Fruit fly (Drosophila melanogaster) ovary, adult (tissue): Measurements from ENCODE around the gene Rbcn-3B.

Experiments
- CG17801 ChIP-seq: fragments of 200-800 bp; optimal IDR thresholded peaks from 2 replicates; lab custom pipeline; 2019; ENCODE audit warnings: missing biosample characterization, mild to moderate bottlenecking, missing genetic modification characterization, moderate library complexity; ENCODE audit not compliant: partially characterized antibody

Rbcn-3B gene

DNA sequence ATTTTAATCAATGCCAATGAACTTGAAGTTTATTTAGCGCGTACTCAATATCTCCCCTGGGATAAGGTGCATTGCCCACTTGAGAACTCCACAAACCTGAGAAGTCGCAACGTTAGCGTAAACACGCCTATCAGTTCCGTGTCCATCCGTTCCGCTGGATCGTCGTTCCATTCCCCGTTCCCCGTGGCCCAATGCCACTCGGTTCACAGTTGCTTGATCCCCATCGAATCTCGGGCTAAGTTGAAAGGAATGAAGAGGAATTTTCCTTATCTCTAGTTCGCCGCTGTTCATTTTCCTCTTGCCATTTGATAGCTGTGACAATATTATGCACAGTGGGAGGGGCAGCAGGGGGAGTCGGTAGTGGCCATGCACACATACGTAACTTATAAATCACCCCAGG lies 36.5 kb downstream of the Rbcn-3B start:
- no peak for TF ChIP-seq CG17801 (GFP tag; lab: Kevin White, UChicago)

DNA sequence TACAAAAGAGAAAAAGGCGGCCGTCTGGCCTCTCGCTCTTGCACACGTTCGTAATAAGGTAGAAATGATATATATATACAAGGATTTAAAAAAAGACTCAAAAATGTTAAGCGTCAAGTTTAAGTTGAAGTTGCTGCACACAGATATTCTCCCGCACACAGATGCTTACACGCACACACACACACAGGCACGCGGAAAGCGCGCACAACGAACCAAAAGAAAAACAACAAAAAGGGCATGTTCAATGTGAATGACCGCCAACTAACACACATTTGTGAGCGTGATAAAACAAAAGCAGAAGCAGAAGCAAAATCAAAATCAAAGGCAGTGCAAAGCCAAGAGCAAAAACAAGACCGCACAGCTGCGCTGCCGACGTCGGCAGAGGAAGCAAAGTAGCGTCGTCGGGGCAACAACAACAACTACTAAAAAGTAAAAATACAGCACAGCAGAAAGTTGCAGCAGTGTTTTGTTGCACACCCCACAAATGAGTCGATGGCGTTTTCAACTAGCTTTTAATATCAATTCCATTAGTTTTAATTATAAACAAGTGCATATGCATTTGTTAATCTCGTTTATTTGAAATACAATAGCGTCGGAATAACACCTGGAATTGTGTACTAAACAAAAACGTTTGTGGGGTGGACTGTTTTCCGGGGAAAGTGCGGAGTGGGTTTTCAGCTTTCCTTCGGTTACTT lies 38.6 kb downstream of the Rbcn-3B start:
- TF ChIP-seq CG17801 (GFP tag; lab: Kevin White, UChicago), result peak; percentile 91

DNA sequence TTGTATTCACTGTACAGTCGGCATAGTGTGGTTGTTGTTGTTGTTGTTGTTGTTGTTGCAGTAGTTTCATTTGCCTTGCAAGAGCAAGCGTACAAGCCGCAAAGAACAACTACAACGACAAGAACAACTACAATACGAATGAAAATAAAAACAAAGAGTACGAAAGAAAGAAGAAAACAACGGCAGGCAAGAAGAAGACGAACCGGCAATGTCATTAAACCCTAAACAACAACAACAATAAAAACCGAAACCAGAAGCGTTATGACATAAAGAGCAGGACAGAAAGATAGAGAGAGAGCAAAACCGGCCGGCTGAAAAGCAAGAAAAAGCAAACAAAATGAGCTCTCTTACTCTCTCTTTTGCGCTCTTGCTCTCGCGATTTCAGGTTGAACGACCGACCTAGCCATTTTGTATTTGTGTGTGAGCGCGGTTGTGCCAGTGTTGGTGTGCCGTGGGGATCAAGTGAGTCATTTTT lies 39.2 kb downstream of the Rbcn-3B start:
- no peak for TF ChIP-seq CG17801 (GFP tag; lab: Kevin White, UChicago)

DNA sequence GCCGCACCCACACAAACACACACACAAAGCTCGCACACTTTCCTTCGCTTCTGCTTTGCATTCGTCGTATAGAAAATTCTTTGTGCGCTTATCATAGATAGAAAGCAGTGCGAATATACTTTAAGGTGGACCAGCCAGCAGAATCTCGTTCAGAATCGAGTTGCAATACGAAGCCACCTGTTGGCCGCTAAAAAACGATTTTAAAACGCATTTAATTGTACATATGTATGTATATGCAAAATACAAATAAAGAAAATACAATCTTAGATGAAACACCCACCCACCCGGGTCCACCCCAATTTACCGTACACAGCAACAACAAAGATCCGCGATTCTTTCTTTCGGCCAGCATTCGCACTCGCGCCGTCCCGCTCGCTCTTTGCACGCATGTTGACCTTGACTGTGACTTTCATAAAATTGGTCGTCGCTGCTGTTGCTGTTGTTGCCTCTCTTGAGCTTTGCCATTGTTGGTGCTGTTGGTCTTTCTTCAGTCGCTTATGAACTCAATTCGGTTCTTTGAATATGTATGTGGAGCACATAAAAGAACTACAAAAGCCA lies 39.9 kb downstream of the Rbcn-3B start:
- TF ChIP-seq CG17801 (GFP tag; lab: Kevin White, UChicago), result peak; percentile 94

DNA sequence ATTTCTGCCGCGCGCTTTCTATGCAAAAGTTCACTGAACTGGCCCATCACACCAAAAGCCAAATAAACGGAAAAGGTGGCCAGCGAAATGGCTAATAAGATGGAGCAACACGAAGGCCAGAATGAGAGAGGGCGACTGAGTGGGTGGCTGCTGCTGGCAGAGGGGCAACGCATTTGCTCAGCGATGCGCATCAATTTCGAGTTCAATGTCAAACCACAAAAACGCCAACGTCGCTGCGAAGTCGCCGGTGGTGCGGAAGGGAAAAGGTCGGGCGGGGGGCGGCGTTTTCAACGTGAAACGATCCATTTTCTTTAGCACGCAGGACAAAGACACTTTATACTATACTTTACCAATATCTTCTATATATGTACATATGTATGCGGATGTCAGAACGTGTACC lies 40.9 kb downstream of the Rbcn-3B start:
- no peak for TF ChIP-seq CG17801 (GFP tag; lab: Kevin White, UChicago)

DNA sequence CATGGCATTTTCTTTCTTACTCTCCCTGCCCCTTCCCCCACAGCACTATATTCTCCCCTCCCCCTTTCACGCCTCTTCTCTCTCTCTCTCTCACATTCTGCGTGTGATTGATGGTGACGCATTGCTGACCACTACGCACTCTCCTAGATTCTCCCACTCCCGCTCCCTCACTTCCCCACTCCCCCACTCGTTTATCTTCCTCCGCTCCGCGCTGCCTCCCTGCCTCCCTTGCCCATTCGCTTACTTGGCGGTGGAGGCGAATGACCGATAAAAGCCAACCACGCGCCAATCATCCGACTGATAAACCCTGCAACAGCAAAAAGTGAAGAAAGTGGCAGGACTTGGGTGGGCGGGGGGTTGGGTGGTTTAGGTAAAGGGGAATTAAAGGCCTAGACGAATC lies 41.6 kb downstream of the Rbcn-3B start:
- no peak for TF ChIP-seq CG17801 (GFP tag; lab: Kevin White, UChicago)

DNA sequence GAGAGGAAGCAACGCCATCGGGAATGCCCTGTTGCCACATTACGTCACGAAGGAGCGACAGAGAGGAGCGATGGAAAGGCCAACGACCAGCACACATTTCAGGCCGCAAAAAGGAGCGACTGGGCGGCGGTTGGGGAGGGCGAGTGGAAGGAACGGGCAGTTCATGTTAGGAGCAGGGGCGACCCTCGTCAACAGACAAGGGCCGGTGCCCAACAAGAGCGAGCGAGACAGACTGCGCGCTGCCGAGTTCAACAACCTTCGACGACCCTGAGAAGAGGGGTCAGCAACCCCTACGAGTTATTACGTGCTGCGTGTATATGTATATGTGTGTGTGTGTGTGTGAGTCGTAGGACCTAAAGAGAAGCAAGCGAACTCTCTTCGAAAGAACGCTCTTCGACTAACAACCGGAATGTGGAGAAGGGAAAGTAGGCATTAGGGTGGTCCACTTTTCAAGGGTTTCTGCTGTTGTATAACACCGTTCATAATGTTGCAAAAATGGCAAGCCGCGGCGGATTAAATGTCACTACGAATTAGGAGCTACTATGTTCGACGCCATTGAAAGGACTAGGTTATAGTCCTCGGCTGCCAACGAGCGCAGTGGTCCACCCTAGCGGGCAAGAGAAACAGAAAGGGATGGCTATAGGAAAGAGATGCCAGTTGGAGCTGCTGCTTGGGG lies 42.8 kb downstream of the Rbcn-3B start:
- TF ChIP-seq CG17801 (GFP tag; lab: Kevin White, UChicago), result peak; percentile 91

DNA sequence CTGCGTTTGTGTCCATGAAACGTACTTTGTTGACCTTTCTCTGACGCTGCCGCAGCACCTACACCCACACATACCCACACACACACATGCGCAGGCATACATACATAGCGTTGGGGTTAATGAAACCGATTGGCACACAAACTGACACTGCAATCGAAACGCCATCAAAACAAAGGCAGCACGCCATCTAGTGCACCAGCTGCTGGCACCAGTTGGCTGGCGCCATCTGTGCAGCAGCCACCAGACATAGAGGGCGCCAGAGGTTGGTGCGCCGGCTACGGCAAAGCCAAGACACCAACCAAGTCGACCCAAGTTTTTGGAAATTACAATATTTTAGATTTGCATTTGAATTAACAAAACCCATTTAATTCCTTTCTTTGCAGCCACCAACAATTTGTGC lies 44.2 kb downstream of the Rbcn-3B start:
- TF ChIP-seq CG17801 (GFP tag; lab: Kevin White, UChicago), result no peak

DNA sequence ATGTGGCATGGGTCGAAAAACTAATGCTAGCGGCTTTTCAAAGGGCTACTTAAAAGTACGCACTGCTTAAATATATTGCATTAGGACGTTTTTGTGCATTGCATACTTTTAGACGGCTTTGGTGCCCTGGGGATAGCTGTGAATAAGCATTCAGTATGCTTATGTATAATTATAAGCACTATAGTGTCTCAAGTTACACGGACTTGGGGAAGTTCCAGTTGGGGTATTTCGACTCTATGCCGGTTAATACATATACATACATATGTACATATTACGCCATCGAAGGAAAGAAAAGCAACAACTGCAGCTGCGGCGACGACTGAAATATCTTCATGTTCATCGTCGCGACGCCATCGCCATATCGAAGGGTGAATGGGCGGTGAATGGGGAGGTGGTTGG lies 54.5 kb downstream of the Rbcn-3B start:
- TF ChIP-seq CG17801 (GFP tag; lab: Kevin White, UChicago), result no peak

DNA sequence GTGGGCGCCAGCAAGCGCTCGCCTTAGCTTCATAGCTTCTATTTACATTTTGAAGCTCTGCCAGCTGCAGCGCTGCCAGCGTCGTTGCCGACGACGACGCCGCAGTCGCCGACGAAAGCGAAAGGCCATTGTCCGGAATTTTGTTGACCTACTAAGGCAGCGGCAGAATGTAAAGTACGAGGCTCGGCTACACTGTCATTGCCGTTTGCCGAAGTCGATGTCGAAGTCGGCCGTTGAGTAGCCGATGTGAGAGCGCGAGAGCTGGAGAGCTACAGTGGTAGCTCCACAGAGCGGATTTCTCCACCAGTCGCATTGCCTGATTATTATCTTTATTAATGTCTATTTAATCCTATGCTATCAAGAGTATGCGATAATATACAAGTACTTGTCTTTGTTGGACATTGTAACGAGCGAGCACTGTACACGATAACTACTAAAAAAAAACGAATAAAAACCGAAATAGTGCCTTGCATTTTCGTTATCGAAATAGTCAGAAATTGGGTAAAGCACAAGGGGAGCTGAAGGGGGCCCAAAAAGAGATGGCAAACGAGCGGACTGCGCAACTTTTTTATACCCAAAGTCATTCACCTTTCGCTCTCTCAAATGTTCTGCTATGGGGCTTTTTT lies 55.0 kb downstream of the Rbcn-3B start:
- peak; percentile 90 for TF ChIP-seq CG17801 (GFP tag; lab: Kevin White, UChicago)

DNA sequence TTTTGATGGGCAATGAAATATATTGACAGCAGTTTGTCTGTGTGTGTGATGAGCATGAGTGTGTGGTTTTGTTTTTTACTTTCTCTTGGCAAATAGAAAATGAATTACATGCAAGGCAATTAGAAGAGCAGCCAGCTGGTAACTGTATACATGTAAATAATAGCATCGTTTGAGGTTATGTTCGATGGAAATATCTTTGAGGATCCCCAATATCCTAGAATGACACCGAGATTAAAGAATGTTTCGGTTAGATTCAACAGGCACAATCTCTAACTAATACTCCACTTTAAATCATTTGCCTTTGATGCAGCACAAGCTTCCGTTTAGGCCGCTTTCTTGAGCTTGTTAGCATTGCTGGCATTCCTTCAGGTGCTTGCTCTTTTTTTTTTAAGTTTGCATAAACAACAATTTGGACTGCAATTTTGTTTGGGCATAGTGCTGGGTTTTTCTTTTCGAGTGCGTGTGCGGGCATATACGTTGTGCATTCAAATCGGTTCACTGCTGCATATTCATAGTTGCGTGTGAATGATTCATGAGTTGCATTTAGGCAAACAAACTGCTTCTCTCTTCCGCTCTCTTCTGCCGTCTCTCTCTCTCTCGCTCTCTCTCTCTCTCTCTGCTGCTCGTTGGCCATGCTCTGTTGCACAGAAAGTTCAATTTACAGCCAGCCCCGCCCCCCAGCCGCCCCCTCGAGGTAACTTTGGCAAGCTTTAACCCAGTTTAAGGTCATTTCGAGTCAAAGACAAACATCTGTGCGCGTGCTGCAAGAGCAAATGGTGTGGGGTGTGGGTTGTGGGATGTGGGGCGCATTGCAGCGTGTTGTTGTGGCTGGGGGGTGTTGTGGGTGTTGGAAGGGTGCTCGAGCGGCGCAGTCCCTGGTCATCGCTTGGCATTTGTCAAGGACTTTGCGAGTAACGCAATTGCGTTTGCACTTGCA lies 56.0 kb downstream of the Rbcn-3B start:
- no peak for TF ChIP-seq CG17801 (GFP tag; lab: Kevin White, UChicago)

DNA sequence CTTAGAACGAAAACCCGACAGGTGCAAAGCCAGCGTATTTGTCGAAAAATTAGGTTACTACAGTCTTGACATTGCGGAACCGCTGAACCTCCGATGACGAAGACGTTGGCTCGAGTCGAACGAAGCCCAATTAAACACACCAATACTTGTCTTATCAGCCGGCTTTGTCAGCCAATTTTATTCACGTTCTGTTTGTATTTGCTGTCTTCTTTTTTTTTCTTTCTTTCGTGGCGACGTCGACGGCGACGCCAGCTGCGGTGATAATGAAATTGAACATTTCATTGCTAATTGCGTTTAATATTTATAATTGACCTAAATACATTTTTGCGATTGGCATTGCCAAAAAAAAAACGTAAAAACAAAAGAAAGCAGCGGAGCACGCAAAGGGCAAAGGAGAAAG lies 56.8 kb downstream of the Rbcn-3B start:
- no peak for TF ChIP-seq CG17801 (GFP tag; lab: Kevin White, UChicago)

DNA sequence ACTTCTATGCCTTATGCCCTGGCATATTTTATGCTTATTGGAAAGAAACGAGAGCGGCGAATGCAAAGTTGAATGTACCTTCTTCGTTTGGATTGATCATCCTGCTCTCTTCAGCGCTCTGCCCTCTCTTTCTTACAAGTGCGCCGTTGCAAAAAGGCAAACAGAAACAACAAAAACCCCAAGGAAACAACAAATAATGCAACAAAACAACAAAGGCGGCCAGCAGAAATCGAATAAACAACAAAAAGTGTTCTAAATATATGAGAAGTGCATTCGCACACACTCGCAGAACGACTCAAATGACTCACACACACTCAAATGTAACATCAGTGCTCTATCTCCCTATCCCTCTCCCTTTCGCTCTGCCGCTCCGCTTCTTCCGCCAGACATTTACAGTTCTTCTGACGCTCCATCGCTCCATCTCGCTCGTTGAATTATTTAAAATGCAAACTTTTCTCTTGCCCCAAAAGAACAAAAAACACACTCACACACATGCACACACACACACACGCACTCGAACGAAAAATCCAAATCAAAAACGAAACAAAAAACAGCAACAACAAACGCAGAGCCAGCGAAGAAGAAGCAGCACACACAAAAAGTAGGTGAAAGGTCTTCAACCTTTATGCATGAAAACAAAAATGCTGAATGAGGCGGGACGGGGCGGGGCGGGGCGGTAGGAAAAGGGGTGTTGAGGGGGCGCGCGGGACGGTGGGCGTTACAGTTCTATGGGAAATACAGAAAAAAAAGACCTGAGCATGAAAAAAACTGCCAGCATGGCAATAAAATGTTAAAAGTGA lies 57.5 kb downstream of the Rbcn-3B start:
- peak; percentile 57 for TF ChIP-seq CG17801 (GFP tag; lab: Kevin White, UChicago)
